Fruit fly (Drosophila melanogaster) whole organism, embryonic: ENCODE data around the gene CG13949.

Source experiments
- ATbp ChIP-seq: fragments of 200-800 bp; sonication (Bioruptor generic); optimal IDR thresholded peaks from 2 replicates; lab custom pipeline; 2017; ENCODE audit warnings: missing biosample characterization, mild to moderate bottlenecking, missing genetic modification characterization, missing genetic modification reagents
- Asciz ChIP-seq: fragments of 200-800 bp; sonication (Bioruptor generic); optimal IDR thresholded peaks from 2 replicates; lab custom pipeline; 2017; ENCODE audit warnings: missing biosample characterization, mild to moderate bottlenecking, missing genetic modification characterization, missing genetic modification reagents
- CG10267 ChIP-seq: fragments of 200-800 bp; sonication (Bioruptor generic); optimal IDR thresholded peaks from 2 replicates; lab custom pipeline; 2018; ENCODE audit warnings: missing biosample characterization, mild to moderate bottlenecking, missing genetic modification characterization, moderate library complexity
- CG12659 ChIP-seq: fragments of 200-800 bp; sonication (Bioruptor generic); optimal IDR thresholded peaks from 3 replicates; lab custom pipeline; 2017; ENCODE audit warnings: mild to moderate bottlenecking, missing biosample characterization, missing genetic modification reagents, missing genetic modification characterization
- CG13296 ChIP-seq: fragments of 200-800 bp; sonication (Bioruptor generic); optimal IDR thresholded peaks from 3 replicates; lab custom pipeline; 2018; ENCODE audit warnings: missing biosample characterization, mild to moderate bottlenecking, missing genetic modification characterization
- CG14014 ChIP-seq: fragments of 200-800 bp; sonication (Bioruptor generic); IDR thresholded peaks from 2 replicates; pipeline ENCODE4 v1.3.6; 2022; ENCODE audit warnings: missing biosample characterization, missing genetic modification characterization
- CG17359 ChIP-seq: fragments of 200-800 bp; sonication (Bioruptor generic); optimal IDR thresholded peaks from 3 replicates; lab custom pipeline; 2018; ENCODE audit warnings: missing biosample characterization, mild to moderate bottlenecking, missing genetic modification characterization, moderate library complexity
- CG17568 ChIP-seq: fragments of 200-800 bp; sonication (Bioruptor generic); optimal IDR thresholded peaks from 2 replicates; lab custom pipeline; 2018; ENCODE audit warnings: missing biosample characterization, mild to moderate bottlenecking, missing genetic modification characterization, moderate library complexity
- CG18764 ChIP-seq: fragments of 200-800 bp; sonication (Bioruptor generic); optimal IDR thresholded peaks from 3 replicates; lab custom pipeline; 2016; ENCODE audit warnings: missing biosample characterization, missing genetic modification characterization
- CG2199 ChIP-seq: fragments of 200-800 bp; sonication (Bioruptor generic); IDR thresholded peaks from 3 replicates; pipeline ENCODE4 v1.3.6; 2022; ENCODE audit warnings: missing biosample characterization, missing genetic modification characterization
- CG2875 ChIP-seq: fragments of 200-800 bp; sonication (Bioruptor generic); optimal IDR thresholded peaks from 2 replicates; lab custom pipeline; 2017; ENCODE audit warnings: missing biosample characterization, mild to moderate bottlenecking, missing genetic modification characterization, missing genetic modification reagents
- CG33213 ChIP-seq: fragments of 200-800 bp; sonication (Bioruptor generic); optimal IDR thresholded peaks from 3 replicates; lab custom pipeline; 2016; ENCODE audit warnings: missing biosample characterization, missing genetic modification characterization
- CG33557 ChIP-seq: fragments of 200-800 bp; sonication (Bioruptor generic); optimal IDR thresholded peaks from 2 replicates; lab custom pipeline; 2019; ENCODE audit warnings: missing biosample characterization, mild to moderate bottlenecking, missing genetic modification characterization, moderate library complexity
- CG3726 ChIP-seq: fragments of 200-800 bp; sonication (Bioruptor generic); IDR thresholded peaks from 3 replicates; pipeline ENCODE4, ENCODE4 v1.3.6; 2022; ENCODE audit warnings: missing biosample characterization, missing genetic modification characterization
- CG43689 ChIP-seq: fragments of 200-800 bp; sonication (Bioruptor generic); IDR thresholded peaks from 2 replicates; pipeline ENCODE4 v1.3.6; 2022; ENCODE audit warnings: missing biosample characterization, missing genetic modification characterization
- CG5245 ChIP-seq: fragments of 200-800 bp; sonication (Bioruptor generic); optimal IDR thresholded peaks from 3 replicates; lab custom pipeline; 2016; ENCODE audit warnings: missing biosample characterization, missing genetic modification characterization
- CG9876 ChIP-seq: fragments of 200-800 bp; sonication (Bioruptor generic); optimal IDR thresholded peaks from 2 replicates; lab custom pipeline; 2016; ENCODE audit warnings: missing biosample characterization, missing genetic modification characterization
- CoRest ChIP-seq: fragments of 200-800 bp; sonication (Bioruptor generic); optimal IDR thresholded peaks from 3 replicates; lab custom pipeline; 2018; ENCODE audit warnings: missing biosample characterization, mild to moderate bottlenecking, missing genetic modification characterization, moderate library complexity
- Drgx ChIP-seq: fragments of 200-800 bp; sonication (Bioruptor generic); IDR thresholded peaks from 2 replicates; pipeline ENCODE4 v1.3.6; 2022; ENCODE audit warnings: missing biosample characterization, missing genetic modification characterization
- ERR ChIP-seq: fragments of 200-800 bp; sonication (Bioruptor generic); optimal IDR thresholded peaks from 2 replicates; lab custom pipeline; 2016; ENCODE audit warnings: missing biosample characterization, missing genetic modification characterization
- Ets97D ChIP-seq: fragments of 200-800 bp; sonication (Bioruptor generic); optimal IDR thresholded peaks from 3 replicates; lab custom pipeline; 2016; ENCODE audit warnings: missing biosample characterization, missing genetic modification characterization
- Gsc ChIP-seq: fragments of 200-800 bp; sonication (Bioruptor generic); IDR thresholded peaks from 2 replicates; pipeline ENCODE4 v1.3.6; 2022; ENCODE audit warnings: missing biosample characterization, missing genetic modification characterization
- Gug ChIP-seq: fragments of 200-800 bp; sonication (Bioruptor generic); IDR thresholded peaks from 4 replicates; pipeline ENCODE4 v1.3.6; 2022; ENCODE audit warnings: missing biosample characterization, missing genetic modification characterization
- MBD-R2 ChIP-seq: fragments of 200-800 bp; sonication (Bioruptor generic); IDR thresholded peaks from 2 replicates; pipeline ENCODE4 v1.3.6; 2022; ENCODE audit warnings: missing biosample characterization, missing genetic modification characterization
- MTF-1 ChIP-seq: fragments of 200-800 bp; sonication (Bioruptor generic); optimal IDR thresholded peaks from 2 replicates; lab custom pipeline; 2018; ENCODE audit warnings: missing biosample characterization, mild to moderate bottlenecking, missing genetic modification characterization, borderline replicate concordance
- NC2β ChIP-seq: fragments of 200-800 bp; sonication (Bioruptor generic); optimal IDR thresholded peaks from 2 replicates; lab custom pipeline; 2016; ENCODE audit warnings: missing biosample characterization, missing genetic modification characterization
- Optix ChIP-seq: fragments of 200-800 bp; sonication (Bioruptor generic); IDR thresholded peaks from 3 replicates; pipeline ENCODE4 v1.3.6; 2022; ENCODE audit warnings: missing biosample characterization, missing genetic modification characterization
- Ptx1 ChIP-seq: fragments of 200-800 bp; sonication (Bioruptor generic); IDR thresholded peaks from 2 replicates; pipeline ENCODE4 v1.3.6; 2022; ENCODE audit warnings: missing biosample characterization, missing genetic modification characterization
- Spps ChIP-seq: fragments of 200-800 bp; sonication (Bioruptor generic); optimal IDR thresholded peaks from 2 replicates; lab custom pipeline; 2018; ENCODE audit warnings: missing biosample characterization, mild to moderate bottlenecking, missing genetic modification characterization
- Ssrp ChIP-seq: fragments of 200-800 bp; sonication (Bioruptor generic); optimal IDR thresholded peaks from 2 replicates; lab custom pipeline; 2018; ENCODE audit warnings: missing biosample characterization, mild to moderate bottlenecking, missing genetic modification characterization, moderate library complexity
- YL-1 ChIP-seq: fragments of 200-800 bp; sonication (Bioruptor generic); optimal IDR thresholded peaks from 3 replicates; lab custom pipeline; 2017; ENCODE audit warnings: missing biosample characterization, mild to moderate bottlenecking, missing genetic modification characterization
- ac ChIP-seq: fragments of 200-800 bp; sonication (Bioruptor generic); optimal IDR thresholded peaks from 3 replicates; lab custom pipeline; 2017; ENCODE audit warnings: missing biosample characterization, mild to moderate bottlenecking, missing genetic modification characterization
- amos ChIP-seq: fragments of 200-800 bp; sonication (Bioruptor generic); IDR thresholded peaks from 2 replicates; pipeline ENCODE4 v1.3.6; 2022; ENCODE audit warnings: missing biosample characterization, missing genetic modification characterization; ENCODE audit not compliant: partially characterized antibody
- ase ChIP-seq: fragments of 200-800 bp; sonication (Bioruptor generic); IDR thresholded peaks from 3 replicates; pipeline ENCODE4 v1.3.6; 2022; ENCODE audit warnings: missing biosample characterization, missing genetic modification characterization
- crc ChIP-seq: fragments of 200-800 bp; sonication (Bioruptor generic); optimal IDR thresholded peaks from 2 replicates; lab custom pipeline; 2016; ENCODE audit warnings: missing biosample characterization, missing genetic modification characterization
- cwo ChIP-seq: fragments of 200-800 bp; sonication (Bioruptor generic); optimal IDR thresholded peaks from 3 replicates; lab custom pipeline; 2017; ENCODE audit warnings: missing biosample characterization, missing genetic modification characterization, mild to moderate bottlenecking, moderate library complexity, missing genetic modification reagents
- dmrt11E ChIP-seq: fragments of 200-800 bp; sonication (Bioruptor generic); optimal IDR thresholded peaks from 3 replicates; lab custom pipeline; 2018; ENCODE audit warnings: missing biosample characterization, mild to moderate bottlenecking, missing genetic modification characterization, moderate library complexity
- dysf ChIP-seq: fragments of 200-800 bp; sonication (Bioruptor generic); IDR thresholded peaks from 3 replicates; pipeline ENCODE4 v1.3.6; 2022; ENCODE audit warnings: missing biosample characterization, missing genetic modification characterization
- ewg ChIP-seq: fragments of 200-800 bp; sonication (Bioruptor generic); optimal IDR thresholded peaks from 3 replicates; lab custom pipeline; 2017; ENCODE audit warnings: mild to moderate bottlenecking, missing biosample characterization, missing genetic modification reagents, missing genetic modification characterization
- gfzf ChIP-seq: fragments of 200-800 bp; sonication (Bioruptor generic); optimal IDR thresholded peaks from 2 replicates; lab custom pipeline; 2016; ENCODE audit warnings: missing biosample characterization, mild to moderate bottlenecking, missing genetic modification characterization, moderate library complexity
- jigr1 ChIP-seq: fragments of 200-800 bp; sonication (Bioruptor generic); IDR thresholded peaks from 3 replicates; pipeline ENCODE4 v1.3.6; 2022; ENCODE audit warnings: missing biosample characterization, missing genetic modification characterization
- lilli ChIP-seq: fragments of 200-800 bp; sonication (Bioruptor generic); optimal IDR thresholded peaks from 3 replicates; lab custom pipeline; 2016; ENCODE audit warnings: missing biosample characterization, missing genetic modification characterization
- peb ChIP-seq: fragments of 200-800 bp; sonication (Bioruptor generic); IDR thresholded peaks from 2 replicates; pipeline ENCODE4 v1.3.6; 2022; ENCODE audit warnings: missing biosample characterization, missing genetic modification characterization
- repo ChIP-seq: fragments of 200-800 bp; sonication (Bioruptor generic); optimal IDR thresholded peaks from 2 replicates; lab custom pipeline; 2016; ENCODE audit warnings: missing biosample characterization, missing genetic modification characterization
- sd ChIP-seq: fragments of 200-800 bp; sonication (Bioruptor generic); optimal IDR thresholded peaks from 3 replicates; lab custom pipeline; 2018; ENCODE audit warnings: missing biosample characterization, mild to moderate bottlenecking, missing genetic modification characterization, moderate library complexity
- sna ChIP-seq: fragments of 200-800 bp; sonication (Bioruptor generic); IDR thresholded peaks from 2 replicates; pipeline ENCODE4 v1.3.6; 2022; ENCODE audit warnings: missing biosample characterization, missing genetic modification characterization; ENCODE audit not compliant: partially characterized antibody
- sug ChIP-seq: fragments of 200-800 bp; optimal IDR thresholded peaks from 2 replicates; lab custom pipeline; 2019; ENCODE audit warnings: missing biosample characterization, mild to moderate bottlenecking, missing genetic modification characterization, moderate library complexity
- trh ChIP-seq: fragments of 200-800 bp; sonication (Bioruptor generic); optimal IDR thresholded peaks from 2 replicates; lab custom pipeline; 2016; ENCODE audit warnings: missing biosample characterization, missing genetic modification characterization
- wek ChIP-seq: fragments of 200-800 bp; sonication (Bioruptor generic); optimal IDR thresholded peaks from 3 replicates; lab custom pipeline; 2018; ENCODE audit warnings: missing biosample characterization, mild to moderate bottlenecking, missing genetic modification characterization, moderate library complexity

CG13949 gene

DNA sequence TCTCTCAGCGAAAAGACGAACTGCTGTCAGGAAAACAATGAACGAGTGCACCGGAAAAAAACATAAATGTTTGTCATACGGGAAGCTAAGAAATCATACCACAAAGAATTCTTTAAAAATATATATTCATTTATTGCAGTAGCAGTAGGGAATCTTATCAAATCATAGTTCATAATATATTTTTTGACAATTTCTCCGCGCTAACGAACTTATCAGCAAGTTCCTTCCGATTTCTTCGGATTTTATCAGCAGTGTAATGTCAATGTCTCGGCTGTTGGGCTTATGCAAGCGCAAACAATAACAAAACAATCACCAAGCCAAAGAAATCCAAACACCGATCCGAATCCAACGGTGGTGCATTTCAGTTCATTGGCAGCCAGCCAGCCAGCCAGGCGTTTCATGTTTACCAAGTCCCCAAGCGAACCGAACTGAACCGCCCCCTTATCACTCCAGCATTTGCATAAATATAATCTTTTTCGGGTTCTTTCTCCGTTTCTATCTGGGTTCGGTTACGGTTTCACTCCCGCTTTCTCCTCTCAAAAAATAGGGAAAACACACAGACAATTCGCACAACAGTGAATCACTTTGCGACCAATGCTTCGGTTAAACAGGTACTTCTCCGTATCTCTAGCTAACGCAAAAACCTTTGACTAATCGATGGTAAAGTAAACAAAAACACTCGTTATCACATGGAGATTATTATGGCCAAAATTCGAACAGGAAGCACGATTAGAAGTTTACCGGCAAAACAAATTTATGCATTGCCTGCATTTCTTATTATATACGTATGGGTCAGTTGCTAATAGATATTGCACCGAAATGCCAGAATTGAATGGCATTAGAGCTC is 27.4 kb upstream of the CG13949 start (continued):
- TF ChIP-seq ERR (GFP tag; lab: Kevin White, UChicago) (no peak), sd (tag; lab: Kevin White, UChicago) (no peak), CG33557 (GFP tag; lab: Kevin White, UChicago) (peak; percentile 55), YL-1 (GFP tag; lab: Kevin White, UChicago) (no peak), NC2β (GFP tag; lab: Kevin White, UChicago) (peak; percentile 45), ac (GFP tag; lab: Kevin White, UChicago) (no peak), dmrt11E (peak; percentile 55), CG33213 (GFP tag; lab: Kevin White, UChicago) (no peak), CG5245 (GFP tag; lab: Kevin White, UChicago) (peak; percentile 19), ase (GFP tag; lab: Robert Waterston, UW) (no peak), CG12659 (peak; percentile 17), Gsc (GFP tag; lab: Robert Waterston, UW) (no peak), jigr1 (GFP tag; lab: Robert Waterston, UW) (no peak), ewg (GFP tag; lab: Kevin White, UChicago) (peak; percentile 46), sna (no peak), sug (tag; lab: Kevin White, UChicago) (peak; percentile 13), repo (GFP tag; lab: Kevin White, UChicago) (no peak), CoRest (tag; lab: Kevin White, UChicago) (peak; percentile 29), CG10267 (tag; lab: Kevin White, UChicago) (peak; percentile 49), MBD-R2 (GFP tag; lab: Robert Waterston, UW) (no peak), CG17359 (peak; percentile 25), CG3726 (no peak), CG18764 (GFP tag; lab: Kevin White, UChicago) (no peak), Spps (tag; lab: Kevin White, UChicago) (no peak), trh (no peak), CG17568 (GFP tag; lab: Kevin White, UChicago) (no peak), lilli (no peak), gfzf (GFP tag; lab: Kevin White, UChicago) (no peak), Ssrp (tag; lab: Kevin White, UChicago) (peak; percentile 48), amos (no peak), CG9876 (GFP tag; lab: Kevin White, UChicago) (no peak), crc (GFP tag; lab: Kevin White, UChicago) (no peak), dysf (no peak), Asciz (peak; percentile 54), peb (no peak), CG43689 (GFP tag; lab: Robert Waterston, UW) (0 out of 2 replicates have a peak, but pooled peaks have one; percentile 25), CG14014 (GFP tag; lab: Robert Waterston, UW) (no peak), wek (GFP tag; lab: Kevin White, UChicago) (no peak), CG2199 (GFP tag; lab: Robert Waterston, UW) (peak; percentile 31; the same call in 1 of the 3 replicates), MTF-1 (GFP tag; lab: Kevin White, UChicago) (no peak), Gug (GFP tag; lab: Robert Waterston, UW) (no peak), ATbp (GFP tag; lab: Kevin White, UChicago) (peak; percentile 84), Ets97D (GFP tag; lab: Kevin White, UChicago) (no peak), cwo (GFP tag; lab: Kevin White, UChicago) (peak; percentile 26), Drgx (GFP tag; lab: Robert Waterston, UW) (no peak), CG13296 (no peak), Ptx1 (no peak), Optix (GFP tag; lab: Robert Waterston, UW) (no peak), CG2875 (peak; percentile 66)
